Fruit fly (Drosophila melanogaster) whole organism, embryonic: ENCODE measurements around the gene MAPk-Ak2.

ENCODE experiments used
- ATbp ChIP-seq: fragments of 200-800 bp; sonication (Bioruptor generic); optimal IDR thresholded peaks from 2 replicates; lab custom pipeline; 2017; ENCODE audit warnings: missing biosample characterization, mild to moderate bottlenecking, missing genetic modification characterization, missing genetic modification reagents
- Asciz ChIP-seq: fragments of 200-800 bp; sonication (Bioruptor generic); optimal IDR thresholded peaks from 2 replicates; lab custom pipeline; 2017; ENCODE audit warnings: missing biosample characterization, mild to moderate bottlenecking, missing genetic modification characterization, missing genetic modification reagents
- Bdp1 ChIP-seq: fragments of 200-800 bp; sonication (Bioruptor generic); optimal IDR thresholded peaks from 3 replicates; lab custom pipeline; 2016; ENCODE audit warnings: missing biosample characterization, missing genetic modification characterization
- Blimp-1 ChIP-seq: fragments of 200-800 bp; sonication (Bioruptor generic); optimal IDR thresholded peaks from 3 replicates; lab custom pipeline; 2018; ENCODE audit warnings: missing biosample characterization, missing genetic modification characterization, mild to moderate bottlenecking, moderate library complexity, missing genetic modification reagents
- CG10321 ChIP-seq: fragments of 200-800 bp; sonication (Bioruptor generic); IDR thresholded peaks from 2 replicates; pipeline ENCODE4 v1.3.6; 2022; ENCODE audit warnings: missing biosample characterization, missing genetic modification characterization
- CG10979 ChIP-seq: fragments of 200-800 bp; sonication (Bioruptor generic); optimal IDR thresholded peaks from 2 replicates; lab custom pipeline; 2018; ENCODE audit warnings: missing biosample characterization, mild to moderate bottlenecking, missing genetic modification characterization, moderate library complexity
- CG11456 ChIP-seq: fragments of 200-800 bp; sonication (Bioruptor generic); IDR thresholded peaks from 3 replicates; pipeline ENCODE4 v1.3.6; 2022; ENCODE audit warnings: missing biosample characterization, missing genetic modification characterization
- CG12391 ChIP-seq: fragments of 200-800 bp; sonication (Bioruptor generic); optimal IDR thresholded peaks from 3 replicates; lab custom pipeline; 2018; ENCODE audit warnings: missing biosample characterization, mild to moderate bottlenecking, missing genetic modification characterization, moderate library complexity
- CG13296 ChIP-seq: fragments of 200-800 bp; sonication (Bioruptor generic); optimal IDR thresholded peaks from 3 replicates; lab custom pipeline; 2018; ENCODE audit warnings: missing biosample characterization, mild to moderate bottlenecking, missing genetic modification characterization
- CG1529 ChIP-seq: fragments of 200-800 bp; sonication (Bioruptor generic); optimal IDR thresholded peaks from 3 replicates; lab custom pipeline; 2018; ENCODE audit warnings: missing biosample characterization, missing genetic modification characterization
- CG16779 ChIP-seq: fragments of 200-800 bp; sonication (Bioruptor generic); IDR thresholded peaks from 2 replicates; pipeline ENCODE4 v1.3.6; 2022; ENCODE audit warnings: missing biosample characterization, missing genetic modification characterization
- CG1792 ChIP-seq: fragments of 200-800 bp; sonication (Bioruptor generic); optimal IDR thresholded peaks from 2 replicates; lab custom pipeline; 2016; ENCODE audit warnings: missing biosample characterization, missing genetic modification characterization
- CG18619 ChIP-seq: fragments of 200-800 bp; sonication (Bioruptor generic); optimal IDR thresholded peaks from 3 replicates; lab custom pipeline; 2017; ENCODE audit warnings: missing biosample characterization, mild to moderate bottlenecking, missing genetic modification characterization
- CG18764 ChIP-seq: fragments of 200-800 bp; sonication (Bioruptor generic); optimal IDR thresholded peaks from 3 replicates; lab custom pipeline; 2016; ENCODE audit warnings: missing biosample characterization, missing genetic modification characterization
- CG34422 ChIP-seq: fragments of 200-800 bp; sonication (Bioruptor generic); IDR thresholded peaks from 3 replicates; pipeline ENCODE4 v1.3.6; 2022; ENCODE audit warnings: missing biosample characterization, missing genetic modification characterization
- CG4282 ChIP-seq: fragments of 200-800 bp; sonication (Bioruptor generic); optimal IDR thresholded peaks from 2 replicates; lab custom pipeline; 2016; ENCODE audit warnings: missing biosample characterization, missing genetic modification characterization
- CG8924 ChIP-seq: fragments of 200-800 bp; optimal IDR thresholded peaks from 3 replicates; lab custom pipeline; 2019; ENCODE audit warnings: missing biosample characterization, mild to moderate bottlenecking, missing genetic modification characterization, moderate library complexity
- CG9215 ChIP-seq: fragments of 200-800 bp; sonication (Bioruptor generic); IDR thresholded peaks from 2 replicates; pipeline ENCODE4 v1.3.6; 2022; ENCODE audit warnings: missing biosample characterization, missing genetic modification characterization
- CG9437 ChIP-seq: fragments of 200-800 bp; sonication (Bioruptor generic); optimal IDR thresholded peaks from 2 replicates; lab custom pipeline; 2018; ENCODE audit warnings: missing biosample characterization, mild to moderate bottlenecking, missing genetic modification characterization
- CTCF ChIP-seq: fragments of 200-800 bp; sonication (Bioruptor generic); optimal IDR thresholded peaks from 2 replicates; lab custom pipeline; 2017; ENCODE audit warnings: missing biosample characterization, mild to moderate bottlenecking, missing genetic modification characterization, moderate library complexity
- Dfd ChIP-seq, 2 experiments: fragments of >200 bp; optimal IDR thresholded peaks; 2 replicates each; lab custom pipeline; 2017; ENCODE audit warnings: missing biosample characterization in 2 of 2, missing genetic modification characterization in 2 of 2
- Dip2 ChIP-seq: fragments of 200-800 bp; sonication (Bioruptor generic); IDR thresholded peaks from 2 replicates; pipeline ENCODE4 v1.3.6; 2022; ENCODE audit warnings: missing biosample characterization, missing genetic modification characterization
- Dip3 ChIP-seq: fragments of 200-800 bp; sonication (Bioruptor generic); optimal IDR thresholded peaks from 3 replicates; lab custom pipeline; 2016; ENCODE audit warnings: missing biosample characterization, missing genetic modification characterization
- Fer2 ChIP-seq: fragments of 200-800 bp; sonication (Bioruptor generic); optimal IDR thresholded peaks from 2 replicates; lab custom pipeline; 2018; ENCODE audit warnings: missing biosample characterization, mild to moderate bottlenecking, missing genetic modification characterization, moderate library complexity
- H2.0 ChIP-seq: fragments of 200-800 bp; sonication (Bioruptor generic); IDR thresholded peaks from 2 replicates; pipeline ENCODE4 v1.3.6; 2022; ENCODE audit warnings: missing biosample characterization, missing genetic modification characterization
- Lhr ChIP-seq: fragments of 200-800 bp; sonication (Bioruptor generic); optimal IDR thresholded peaks from 3 replicates; lab custom pipeline; 2017; ENCODE audit warnings: mild to moderate bottlenecking, missing biosample characterization, missing genetic modification reagents, missing genetic modification characterization
- NC2α ChIP-seq: fragments of 200-800 bp; sonication (Bioruptor generic); optimal IDR thresholded peaks from 2 replicates; lab custom pipeline; 2016; ENCODE audit warnings: missing biosample characterization, missing genetic modification characterization
- NC2β ChIP-seq: fragments of 200-800 bp; sonication (Bioruptor generic); optimal IDR thresholded peaks from 2 replicates; lab custom pipeline; 2016; ENCODE audit warnings: missing biosample characterization, missing genetic modification characterization
- NFAT ChIP-seq: fragments of 200-800 bp; sonication (Bioruptor generic); IDR thresholded peaks from 2 replicates; pipeline ENCODE4 v1.3.6; 2022; ENCODE audit warnings: missing biosample characterization, missing genetic modification characterization
- Ptx1 ChIP-seq: fragments of 200-800 bp; sonication (Bioruptor generic); IDR thresholded peaks from 2 replicates; pipeline ENCODE4 v1.3.6; 2022; ENCODE audit warnings: missing biosample characterization, missing genetic modification characterization
- Ravus ChIP-seq: fragments of 200-800 bp; sonication (Bioruptor generic); IDR thresholded peaks from 2 replicates; pipeline ENCODE4 v1.3.6; 2022; ENCODE audit warnings: missing biosample characterization, missing genetic modification characterization
- Usf ChIP-seq: fragments of 200-800 bp; sonication (Bioruptor generic); optimal IDR thresholded peaks from 2 replicates; lab custom pipeline; 2017; ENCODE audit warnings: missing genotype, missing biosample characterization, missing genetic modification characterization
- al ChIP-seq: fragments of 200-800 bp; sonication (Bioruptor generic); IDR thresholded peaks from 2 replicates; pipeline ENCODE4 v1.3.6; 2022; ENCODE audit warnings: missing biosample characterization, missing genetic modification characterization
- ap ChIP-seq: fragments of 200-800 bp; sonication (Bioruptor generic); IDR thresholded peaks from 2 replicates; pipeline ENCODE4 v1.3.6; 2022; ENCODE audit warnings: missing biosample characterization, missing genetic modification characterization
- az2 ChIP-seq: fragments of 200-800 bp; sonication (Bioruptor generic); optimal IDR thresholded peaks from 3 replicates; lab custom pipeline; 2016; ENCODE audit warnings: missing biosample characterization, missing genetic modification characterization
- br ChIP-seq: fragments of >200 bp; optimal IDR thresholded peaks from 2 replicates; lab custom pipeline; 2017
- cg ChIP-seq: fragments of 200-800 bp; sonication (Bioruptor generic); optimal IDR thresholded peaks from 3 replicates; lab custom pipeline; 2019; ENCODE audit warnings: missing biosample characterization, mild to moderate bottlenecking, missing genetic modification characterization, moderate library complexity
- chinmo ChIP-seq: fragments of 200-800 bp; sonication (Bioruptor generic); IDR thresholded peaks from 4 replicates; pipeline ENCODE4 v1.3.6; 2022; ENCODE audit warnings: missing biosample characterization, missing genetic modification characterization; ENCODE audit not compliant: partially characterized antibody
- disco-r ChIP-seq: fragments of 200-800 bp; sonication (Bioruptor generic); optimal IDR thresholded peaks from 2 replicates; lab custom pipeline; 2016; ENCODE audit warnings: missing biosample characterization, missing genetic modification characterization
- fd96Cb ChIP-seq: fragments of 200-800 bp; sonication (Bioruptor generic); optimal IDR thresholded peaks from 2 replicates; lab custom pipeline; 2018; ENCODE audit warnings: missing biosample characterization, mild to moderate bottlenecking, missing genetic modification characterization, moderate library complexity
- gfzf ChIP-seq: fragments of 200-800 bp; sonication (Bioruptor generic); optimal IDR thresholded peaks from 2 replicates; lab custom pipeline; 2016; ENCODE audit warnings: missing biosample characterization, mild to moderate bottlenecking, missing genetic modification characterization, moderate library complexity
- gro ChIP-seq: fragments of 200-800 bp; sonication (Bioruptor generic); optimal IDR thresholded peaks from 2 replicates; lab custom pipeline; 2016; ENCODE audit warnings: missing biosample characterization, missing genetic modification characterization
- h ChIP-seq: fragments of >200 bp; optimal IDR thresholded peaks from 2 replicates; lab custom pipeline; 2017
- ham ChIP-seq: fragments of 200-800 bp; sonication (Bioruptor generic); IDR thresholded peaks from 2 replicates; pipeline ENCODE4 v1.3.6; 2022; ENCODE audit warnings: missing biosample characterization, missing genetic modification characterization
- ken ChIP-seq: fragments of 200-800 bp; sonication (Bioruptor generic); IDR thresholded peaks from 3 replicates; pipeline ENCODE4 v1.3.6; 2022; ENCODE audit warnings: missing biosample characterization, missing genetic modification characterization
- lola ChIP-seq, 3 experiments: fragments of >200 bp in 2 of 3; fragments of 200-800 bp in 1 of 3; sonication (Bioruptor generic) in 1 of 3; optimal IDR thresholded peaks; 2 replicates each; lab custom pipeline; 2017 to 2019; ENCODE audit warnings: missing biosample characterization in 3 of 3, missing genetic modification characterization in 3 of 3, mild to moderate bottlenecking in 1 of 3, moderate library complexity in 1 of 3
- pita ChIP-seq: fragments of 200-800 bp; sonication (Bioruptor generic); optimal IDR thresholded peaks from 2 replicates; lab custom pipeline; 2017; ENCODE audit warnings: missing biosample characterization, mild to moderate bottlenecking, missing genetic modification characterization
- ranshi ChIP-seq: fragments of 200-800 bp; sonication (Bioruptor generic); IDR thresholded peaks from 2 replicates; pipeline ENCODE4 v1.3.6; 2022; ENCODE audit warnings: missing biosample characterization, missing genetic modification characterization
- trem ChIP-seq: fragments of 200-800 bp; optimal IDR thresholded peaks from 3 replicates; lab custom pipeline; 2019; ENCODE audit warnings: missing biosample characterization, mild to moderate bottlenecking, missing genetic modification characterization, moderate library complexity
- vfl ChIP-seq: fragments of 200-800 bp; sonication (Bioruptor generic); optimal IDR thresholded peaks from 2 replicates; lab custom pipeline; 2016; ENCODE audit warnings: missing biosample characterization, missing genetic modification characterization
- vnd ChIP-seq: fragments of 200-800 bp; sonication (Bioruptor generic); IDR thresholded peaks from 3 replicates; pipeline ENCODE4 v1.3.6; 2022; ENCODE audit warnings: missing biosample characterization, missing genetic modification characterization; ENCODE audit not compliant: partially characterized antibody
- vvl ChIP-seq: fragments of 200-800 bp; sonication (Bioruptor generic); IDR thresholded peaks from 2 replicates; pipeline ENCODE4 v1.3.6; 2022; ENCODE audit warnings: missing biosample characterization, missing genetic modification characterization
- wor ChIP-seq: fragments of 200-800 bp; sonication (Bioruptor generic); IDR thresholded peaks from 2 replicates; pipeline ENCODE4 v1.3.6; 2022; ENCODE audit warnings: missing biosample characterization, missing genetic modification characterization

The MAPk-Ak2 gene

DNA sequence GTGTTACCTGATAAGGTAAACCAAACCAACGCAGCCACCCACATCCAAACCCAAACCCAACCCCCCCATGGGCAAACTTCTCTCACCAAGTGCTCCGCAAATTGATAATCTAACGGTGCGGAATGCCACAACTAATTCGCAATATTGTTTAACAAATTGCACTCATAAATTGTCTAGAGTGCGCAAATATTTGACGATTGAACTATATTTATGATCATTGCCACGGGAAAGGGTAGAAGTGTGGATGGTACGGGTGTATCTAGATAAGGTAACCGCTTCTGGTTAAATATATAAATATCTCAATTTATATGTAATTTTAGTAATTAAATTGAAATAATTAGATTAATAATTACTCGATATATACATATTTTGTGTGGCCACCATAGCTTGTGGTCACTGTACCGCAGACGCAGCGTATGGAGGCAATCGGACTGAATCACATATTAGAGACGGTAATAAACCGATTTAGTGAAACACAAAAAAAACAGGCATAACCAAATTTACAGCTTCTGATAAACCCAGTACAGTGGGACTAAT, 45.5 kb downstream of the MAPk-Ak2 start (continued):
- TF ChIP-seq CG4282 (GFP tag; lab: Kevin White, UChicago) (no peak), CG9215 (GFP tag; lab: Robert Waterston, UW) (peak; percentile 64; the same call in 1 of the 2 replicates), H2.0 (GFP tag; lab: Robert Waterston, UW) (peak; percentile 61), CG12391 (tag; lab: Kevin White, UChicago) (peak; percentile 60), wor (GFP tag; lab: Robert Waterston, UW) (no peak), NC2α (GFP tag; lab: Kevin White, UChicago) (no peak), ATbp (GFP tag; lab: Kevin White, UChicago) (no peak), lola (GFP tag; optimal IDR thresholded peaks at IDR 0.05; lab: Kevin White, UChicago) (no peak), cg (GFP tag; lab: Kevin White, UChicago) (no peak), Ravus (no peak; the same call in 1 of the 2 replicates), ham (GFP tag; lab: Robert Waterston, UW) (no peak), Bdp1 (GFP tag; lab: Kevin White, UChicago) (no peak), Dfd (GFP tag; optimal IDR thresholded peaks at IDR 0.05; lab: Kevin White, UChicago) (no peak), CG18764 (GFP tag; lab: Kevin White, UChicago) (peak; percentile 23), fd96Cb (tag; lab: Kevin White, UChicago) (peak; percentile 19), CG11456 (GFP tag; lab: Robert Waterston, UW) (peak; percentile 79), CG34422 (GFP tag; lab: Robert Waterston, UW) (peak; percentile 55; the same call in 1 of the 3 replicates), Blimp-1 (GFP tag; lab: Kevin White, UChicago) (peak; percentile 7), Usf (GFP tag; lab: Kevin White, UChicago) (no peak), Ptx1 (GFP tag; lab: Robert Waterston, UW) (peak; percentile 67), Fer2 (tag; lab: Kevin White, UChicago) (peak; percentile 58), ap (no peak), CG13296 (GFP tag; lab: Kevin White, UChicago) (peak; percentile 67), CG1792 (no peak), trem (tag; lab: Kevin White, UChicago) (no peak), ken (GFP tag; lab: Robert Waterston, UW) (no peak), al (GFP tag; lab: Robert Waterston, UW) (peak; percentile 72), az2 (GFP tag; lab: Kevin White, UChicago) (peak; percentile 15), br (lab: Kevin White, UChicago) (no peak), NC2β (GFP tag; lab: Kevin White, UChicago) (no peak), CG10321 (GFP tag; lab: Robert Waterston, UW) (no peak), CG9437 (GFP tag; lab: Kevin White, UChicago) (peak; percentile 42), h (lab: Kevin White, UChicago) (no peak), vvl (GFP tag; lab: Robert Waterston, UW) (peak; percentile 76), Dip2 (GFP tag; lab: Robert Waterston, UW) (no peak), disco-r (GFP tag; lab: Kevin White, UChicago) (no peak), vfl (GFP tag; lab: Kevin White, UChicago) (peak; percentile 7), gro (no peak), CG10979 (no peak), CTCF (GFP tag; lab: Kevin White, UChicago) (no peak), Dip3 (peak; percentile 14), vnd (GFP tag; lab: Robert Waterston, UW) (no peak), NFAT (GFP tag; lab: Robert Waterston, UW) (peak; percentile 61; the same call in 1 of the 2 replicates), ranshi (peak; percentile 71; the same call in 1 of the 2 replicates), Asciz (GFP tag; lab: Kevin White, UChicago) (no peak), Lhr (GFP tag; lab: Kevin White, UChicago) (no peak), pita (GFP tag; lab: Kevin White, UChicago) (no peak), CG16779 (GFP tag; lab: Robert Waterston, UW) (no peak), chinmo (GFP tag; lab: Robert Waterston, UW) (no peak), CG18619 (GFP tag; lab: Kevin White, UChicago) (peak; percentile 44), gfzf (GFP tag; lab: Kevin White, UChicago) (no peak), CG1529 (GFP tag; lab: Kevin White, UChicago) (no peak), CG8924 (tag; lab: Kevin White, UChicago) (peak; percentile 69)
